Fruit fly (Drosophila melanogaster): ENCODE measurements around the gene CG7083.

dm6 chr3L:8345182-8345581, 4.6 kb downstream of the CG7083 start:
- TF ChIP-seq CG4707 (GFP tag; optimal IDR thresholded peaks at IDR 0.05) (no peak), sqz (GFP tag; optimal IDR thresholded peaks at IDR 0.05) (no peak), trem (tag; optimal IDR thresholded peaks at IDR 0.05) (no peak)

All from whole organism, embryonic.